Fruit fly (Drosophila melanogaster): Measurements from ENCODE around the gene ATPsynE.

ATPsynE gene

DNA sequence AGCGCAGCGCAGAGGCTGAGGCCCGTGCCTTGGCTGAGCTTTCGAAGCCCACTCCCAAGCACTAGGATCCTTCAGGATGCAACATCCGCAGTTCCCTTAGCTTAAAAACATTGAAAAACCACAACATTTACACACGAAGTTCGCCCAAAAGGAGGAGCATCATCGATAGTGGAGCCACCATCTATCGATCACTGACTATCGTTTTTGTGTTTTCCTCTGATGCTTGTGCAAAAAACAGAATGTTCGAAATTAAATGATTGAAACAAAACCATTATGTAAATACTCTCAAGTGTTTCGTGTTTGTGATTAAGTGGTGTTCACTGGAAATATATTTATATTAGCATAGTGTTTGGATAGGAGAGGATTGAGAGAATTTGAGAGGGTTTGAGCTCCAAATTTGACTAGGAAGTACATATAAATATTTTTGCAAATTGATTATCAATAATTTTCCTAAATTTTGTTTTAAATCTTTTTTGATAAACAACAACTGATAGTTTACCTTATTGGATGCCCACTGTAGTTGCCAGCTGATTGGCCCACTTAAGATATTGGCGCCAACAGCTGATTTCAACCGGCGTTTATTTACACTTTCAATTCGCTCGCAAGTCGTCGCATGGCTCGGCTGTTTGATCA is 841 bp downstream of the ATPsynE start, which contains the start of gene spn-B (continued):
- TF ChIP-seq CG2120 (GFP tag; optimal IDR thresholded peaks at IDR 0.05) (peak; percentile 82), Gug (GFP tag; IDR thresholded peaks at IDR 0.05) (peak; percentile 40; the same call in 2 of the 4 replicates), lmd (GFP tag; IDR thresholded peaks at IDR 0.05) (peak; percentile 64; the same call in 1 of the 2 replicates), Mrtf (GFP tag; IDR thresholded peaks at IDR 0.05) (peak; percentile 13; the same call in 1 of the 3 replicates), shn (GFP tag; optimal IDR thresholded peaks at IDR 0.05) (peak; percentile 39), E2f1 (GFP tag; IDR thresholded peaks at IDR 0.05) (peak; percentile 77), gro (GFP tag; optimal IDR thresholded peaks at IDR 0.05) (peak; percentile 65), ro (GFP tag; IDR thresholded peaks at IDR 0.05) (no peak), ems (GFP tag; optimal IDR thresholded peaks at IDR 0.05) (peak; percentile 64), D19B (GFP tag; optimal IDR thresholded peaks at IDR 0.05) (peak; percentile 61), CG4424 (GFP tag; optimal IDR thresholded peaks at IDR 0.05) (peak; percentile 77), Hmr (GFP tag; optimal IDR thresholded peaks at IDR 0.05) (peak; percentile 80), CG4820 (GFP tag; optimal IDR thresholded peaks at IDR 0.05) (peak; percentile 71), crol (GFP tag; IDR thresholded peaks at IDR 0.05) (no peak), da (GFP tag; optimal IDR thresholded peaks at IDR 0.05) (no peak), Fer1 (GFP tag; optimal IDR thresholded peaks at IDR 0.05) (peak; percentile 84), ham (GFP tag; IDR thresholded peaks at IDR 0.05) (no peak), CG15073 (GFP tag; optimal IDR thresholded peaks at IDR 0.05) (no peak), Xbp1 (GFP tag; optimal IDR thresholded peaks at IDR 0.05) (peak; percentile 78), lilli (GFP tag; optimal IDR thresholded peaks at IDR 0.05) (peak; percentile 84), Ets97D (GFP tag; optimal IDR thresholded peaks at IDR 0.05) (no peak), gsb-n (tag; optimal IDR thresholded peaks at IDR 0.05) (peak; percentile 64)

DNA sequence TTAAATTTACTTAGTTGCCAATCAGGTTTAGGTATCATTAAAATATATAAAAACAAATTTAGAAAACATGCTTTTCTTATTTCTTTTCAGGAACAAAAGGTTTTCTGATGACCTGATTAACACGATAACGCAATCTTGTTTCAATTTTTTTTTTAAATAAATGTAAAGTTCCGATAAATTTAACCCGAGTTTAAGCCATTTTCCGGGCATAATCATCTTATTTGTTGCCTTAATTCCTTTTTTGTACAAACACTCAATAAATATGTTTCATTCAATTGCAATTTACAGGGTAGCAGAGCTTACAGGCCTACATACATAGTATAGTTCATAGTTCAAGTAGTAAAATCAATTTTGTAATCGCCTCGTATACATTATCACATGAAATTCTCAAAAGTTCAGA is 2.8 kb downstream of the ATPsynE start:
- TF ChIP-seq eyg (GFP tag; optimal IDR thresholded peaks at IDR 0.05), result no peak
- TF ChIP-seq CG4328 (GFP tag; optimal IDR thresholded peaks at IDR 0.05), result no peak
- TF ChIP-seq ssp (GFP tag; IDR thresholded peaks at IDR 0.05), result no peak
- TF ChIP-seq CG31388 (GFP tag; optimal IDR thresholded peaks at IDR 0.05), result no peak
- TF ChIP-seq CG33213 (GFP tag; optimal IDR thresholded peaks at IDR 0.05), result no peak
- no peak for TF ChIP-seq CG11085 (GFP tag; IDR thresholded peaks at IDR 0.05)
- no peak for TF ChIP-seq CG12391 (tag; optimal IDR thresholded peaks at IDR 0.05)
- TF ChIP-seq D19B (GFP tag; optimal IDR thresholded peaks at IDR 0.05), result peak; percentile 51

DNA sequence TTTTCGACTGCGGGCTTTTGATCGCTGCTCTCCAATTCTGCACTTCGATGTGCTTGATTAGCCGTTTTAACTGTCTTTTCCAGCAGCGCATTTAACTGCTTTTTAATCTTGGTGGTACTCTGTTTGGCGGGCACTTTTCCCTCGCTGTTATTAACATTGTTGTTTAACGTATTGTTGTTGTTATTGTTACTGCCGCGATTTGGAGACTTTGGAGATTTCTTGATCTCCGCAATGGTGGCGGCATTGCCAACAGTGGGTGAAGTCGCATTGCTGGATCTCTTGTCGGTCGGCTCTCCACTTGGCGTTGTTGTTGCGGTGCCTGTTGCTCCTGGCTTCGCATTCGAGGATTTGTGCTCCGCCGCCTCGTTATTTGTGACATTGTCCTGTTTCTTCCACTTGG is 3.9 kb downstream of the ATPsynE start:
- TF ChIP-seq CG4360 (GFP tag; IDR thresholded peaks at IDR 0.05) (peak; percentile 65; the same call in 1 of the 2 replicates), bcd (GFP tag; optimal IDR thresholded peaks at IDR 0.05) (no peak), stwl (tag; optimal IDR thresholded peaks at IDR 0.05) (peak; percentile 28), CG9215 (GFP tag; IDR thresholded peaks at IDR 0.05) (peak; percentile 27; the same call in 1 of the 2 replicates), ci (GFP tag; IDR thresholded peaks at IDR 0.05) (no peak), Dp (GFP tag; optimal IDR thresholded peaks at IDR 0.05) (peak; percentile 19)

DNA sequence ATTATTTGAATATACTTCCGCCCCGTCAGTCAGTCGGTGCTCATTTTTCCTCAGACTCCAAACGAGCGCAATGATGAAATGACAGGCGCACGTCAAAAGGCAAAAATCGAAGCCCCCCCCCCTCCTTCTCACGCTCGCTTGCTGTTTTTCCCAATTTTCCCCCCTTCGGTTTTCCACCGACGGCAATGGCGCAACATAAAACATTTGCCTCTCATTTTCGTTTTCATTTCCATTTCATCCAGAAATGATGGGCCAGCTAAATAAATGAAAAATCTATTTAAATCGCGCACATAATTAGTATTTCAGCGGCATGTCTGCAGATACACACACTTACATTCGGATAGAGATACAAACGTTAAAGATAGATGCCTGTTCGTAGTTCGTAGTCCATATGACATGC is 4.7 kb downstream of the ATPsynE start:
- peak; percentile 21 for TF ChIP-seq Med (GFP tag)
- TF ChIP-seq CG12769 (tag; optimal IDR thresholded peaks at IDR 0.05), result peak; percentile 91
- TF ChIP-seq otp (GFP tag; IDR thresholded peaks at IDR 0.05), result no peak
- TF ChIP-seq crol (GFP tag; IDR thresholded peaks at IDR 0.05), result peak; percentile 77
- no peak for TF ChIP-seq Nf-YA (GFP tag; IDR thresholded peaks at IDR 0.05)
- TF ChIP-seq Pdp1 (GFP tag; optimal IDR thresholded peaks at IDR 0.05), result peak in 1 of 2 experiments; percentile 34
- TF ChIP-seq abd-A (tag; optimal IDR thresholded peaks at IDR 0.05), result peak; percentile 40
- peak; percentile 56 for TF ChIP-seq CG4328 (GFP tag; optimal IDR thresholded peaks at IDR 0.05)
- no peak for TF ChIP-seq nerfin-1 (tag; optimal IDR thresholded peaks at IDR 0.05)
- TF ChIP-seq gcm2 (GFP tag; optimal IDR thresholded peaks at IDR 0.05), result no peak
- TF ChIP-seq CG10543 (GFP tag; optimal IDR thresholded peaks at IDR 0.05), result peak; percentile 25
- TF ChIP-seq Asciz (GFP tag; optimal IDR thresholded peaks at IDR 0.05), result no peak
- TF ChIP-seq Ets97D (GFP tag; optimal IDR thresholded peaks at IDR 0.05), result no peak
- TF ChIP-seq chm (GFP tag; IDR thresholded peaks at IDR 0.05), result 0 out of 2 replicates have a peak, but pooled peaks have one; percentile 13
